3 fruit fly cellular contexts compared by ENCODE assay signal in the genomic region with DNA sequence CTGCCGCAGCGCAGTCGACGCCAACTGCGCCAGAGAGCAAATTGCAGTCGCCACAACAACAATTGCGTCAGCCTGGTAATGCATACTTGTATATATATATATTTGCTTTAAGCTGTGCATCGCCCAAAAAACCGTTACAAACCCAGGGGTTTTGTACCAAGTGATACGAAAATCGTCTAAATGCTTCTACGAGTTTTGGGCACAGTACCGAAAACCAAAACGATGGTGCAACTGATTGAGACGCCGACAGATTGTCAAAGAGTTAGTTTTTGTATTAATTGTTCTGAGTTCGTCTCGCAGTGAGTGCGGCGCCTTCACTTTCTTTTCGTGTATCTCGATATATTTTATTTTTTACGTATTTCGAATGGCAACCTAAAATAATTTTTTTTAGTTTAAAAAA.
TF ChIP-seq lines count a peak whose summit lies in the region.

No protein-coding gene starts in this region.

- no peak for TF ChIP-seq CTCF in whole organism, embryonic (GFP tag; optimal IDR thresholded peaks at IDR 0.05; lab: Kevin White, UChicago)

TF ChIP-seq in whole organism, adult, 20 proteins besides CTCF, POLR2A, EP300 and RAD21:
- TF ChIP-seq CG14711 (tag; optimal IDR thresholded peaks at IDR 0.05; lab: Kevin White, UChicago): no peak
- no peak for TF ChIP-seq toe (GFP tag; optimal IDR thresholded peaks at IDR 0.05; lab: Kevin White, UChicago)
- no peak for TF ChIP-seq cic (GFP tag; optimal IDR thresholded peaks at IDR 0.05; lab: Kevin White, UChicago)
- peak; percentile 79 for TF ChIP-seq pad (GFP tag; optimal IDR thresholded peaks at IDR 0.05; lab: Kevin White, UChicago)
- no peak for TF ChIP-seq CG7045 (GFP tag; optimal IDR thresholded peaks at IDR 0.05; lab: Kevin White, UChicago)
- no peak for TF ChIP-seq kay (GFP tag; lab: Kevin White, UChicago; ENCODE audit: borderline replicate concordance)
- TF ChIP-seq bab1 (GFP tag; optimal IDR thresholded peaks at IDR 0.05; lab: Kevin White, UChicago): peak; percentile 44
- TF ChIP-seq tj (GFP tag; optimal IDR thresholded peaks at IDR 0.05; lab: Kevin White, UChicago): no peak

TF ChIP-seq in whole organism, embryonic, 481 proteins besides CTCF, POLR2A, EP300 and RAD21 (continues in another document):
- no peak for TF ChIP-seq Rfx (GFP tag; IDR thresholded peaks at IDR 0.05; lab: Robert Waterston, UW)
- no peak for TF ChIP-seq CG3163 (GFP tag; optimal IDR thresholded peaks at IDR 0.05; lab: Kevin White, UChicago)
- peak; percentile 50; the same call in 1 of the 2 replicates for TF ChIP-seq tna (GFP tag; IDR thresholded peaks at IDR 0.05; lab: Robert Waterston, UW; ENCODE audit: partially characterized antibody)
- no peak for TF ChIP-seq CG9932 (GFP tag; IDR thresholded peaks at IDR 0.05; lab: Robert Waterston, UW)
- TF ChIP-seq CG30403 (GFP tag; optimal IDR thresholded peaks at IDR 0.05; lab: Kevin White, UChicago): no peak
- no peak for TF ChIP-seq D19A (tag; optimal IDR thresholded peaks at IDR 0.05; lab: Kevin White, UChicago)
- TF ChIP-seq schlank (tag; optimal IDR thresholded peaks at IDR 0.05; lab: Kevin White, UChicago): no peak
- no peak for TF ChIP-seq ftz-f1 (GFP tag; optimal IDR thresholded peaks at IDR 0.05; lab: Kevin White, UChicago)
- no peak for TF ChIP-seq CG4820 (GFP tag; optimal IDR thresholded peaks at IDR 0.05; lab: Kevin White, UChicago)
- no peak for TF ChIP-seq Blimp-1 (GFP tag; optimal IDR thresholded peaks at IDR 0.05; lab: Kevin White, UChicago)
- TF ChIP-seq CG6175 (GFP tag; IDR thresholded peaks at IDR 0.05; lab: Robert Waterston, UW): no peak
- no peak for TF ChIP-seq jigr1 (GFP tag; IDR thresholded peaks at IDR 0.05; lab: Robert Waterston, UW)
- no peak for TF ChIP-seq B-H1 (GFP tag; IDR thresholded peaks at IDR 0.05; lab: Robert Waterston, UW)
- TF ChIP-seq CG11093 (GFP tag; IDR thresholded peaks at IDR 0.05; lab: Robert Waterston, UW): no peak
- TF ChIP-seq CG17612 (GFP tag; IDR thresholded peaks at IDR 0.05; lab: Robert Waterston, UW): no peak
- 0 out of 2 replicates have a peak, but pooled peaks have one; percentile 24 for TF ChIP-seq sna (GFP tag; IDR thresholded peaks at IDR 0.05; lab: Robert Waterston, UW; ENCODE audit: partially characterized antibody)
- peak; percentile 98 for TF ChIP-seq Bdp1 (GFP tag; optimal IDR thresholded peaks at IDR 0.05; lab: Kevin White, UChicago)
- no peak for TF ChIP-seq pita (GFP tag; optimal IDR thresholded peaks at IDR 0.05; lab: Kevin White, UChicago)
- TF ChIP-seq vnd (GFP tag; IDR thresholded peaks at IDR 0.05; lab: Robert Waterston, UW; ENCODE audit: partially characterized antibody): peak; percentile 55; the same call in 2 of the 3 replicates
- no peak for TF ChIP-seq vvl (GFP tag; IDR thresholded peaks at IDR 0.05; lab: Robert Waterston, UW)
- TF ChIP-seq CG1024 (GFP tag; IDR thresholded peaks at IDR 0.05; lab: Robert Waterston, UW): no peak
- TF ChIP-seq row (GFP tag; IDR thresholded peaks at IDR 0.05; lab: Robert Waterston, UW): no peak
- no peak for TF ChIP-seq dpn (GFP tag; optimal IDR thresholded peaks at IDR 0.05; lab: Kevin White, UChicago)
- no peak for TF ChIP-seq CG5180 (GFP tag; optimal IDR thresholded peaks at IDR 0.05; lab: Kevin White, UChicago)
- peak; percentile 63; the same call in 1 of the 2 replicates for TF ChIP-seq ato (GFP tag; IDR thresholded peaks at IDR 0.05; lab: Robert Waterston, UW; ENCODE audit: partially characterized antibody)
- TF ChIP-seq lbe (GFP tag; optimal IDR thresholded peaks at IDR 0.05; lab: Kevin White, UChicago): no peak
- no peak for TF ChIP-seq CG17912 (GFP tag; optimal IDR thresholded peaks at IDR 0.05; lab: Kevin White, UChicago)
- TF ChIP-seq Oli (tag; optimal IDR thresholded peaks at IDR 0.05; lab: Kevin White, UChicago): no peak
- peak; percentile 6 for TF ChIP-seq CG12659 (GFP tag; optimal IDR thresholded peaks at IDR 0.05; lab: Kevin White, UChicago)
- no peak for TF ChIP-seq dan (GFP tag; IDR thresholded peaks at IDR 0.05; lab: Robert Waterston, UW)
- no peak for TF ChIP-seq tio (GFP tag; optimal IDR thresholded peaks at IDR 0.05; lab: Kevin White, UChicago)
- TF ChIP-seq Max (GFP tag; optimal IDR thresholded peaks at IDR 0.05; lab: Kevin White, UChicago): no peak
- no peak for TF ChIP-seq CG17829 (tag; optimal IDR thresholded peaks at IDR 0.05; lab: Kevin White, UChicago)
- no peak for TF ChIP-seq Ravus (GFP tag; IDR thresholded peaks at IDR 0.05; lab: Robert Waterston, UW)
- TF ChIP-seq rib (GFP tag; IDR thresholded peaks at IDR 0.05; lab: Robert Waterston, UW): no peak
- peak; percentile 83 for TF ChIP-seq CG7963 (GFP tag; IDR thresholded peaks at IDR 0.05; lab: Robert Waterston, UW; ENCODE audit: partially characterized antibody)
- TF ChIP-seq E2f1 (GFP tag; IDR thresholded peaks at IDR 0.05; lab: Robert Waterston, UW): no peak
- no peak for TF ChIP-seq Rx (GFP tag; IDR thresholded peaks at IDR 0.05; lab: Robert Waterston, UW)
- TF ChIP-seq CG1233 (GFP tag; optimal IDR thresholded peaks at IDR 0.05; lab: Kevin White, UChicago): no peak
- TF ChIP-seq CG10147 (GFP tag; optimal IDR thresholded peaks at IDR 0.05; lab: Kevin White, UChicago): no peak

TF ChIP-seq in whole organism, wandering third instar larva, 38 proteins besides CTCF, POLR2A, EP300 and RAD21:
- TF ChIP-seq jim (GFP tag; optimal IDR thresholded peaks at IDR 0.05; lab: Kevin White, UChicago) (no peak), Dif (GFP tag; optimal IDR thresholded peaks at IDR 0.05; lab: Kevin White, UChicago; ENCODE audit: partially characterized antibody) (peak; percentile 34)
